Worm (Caenorhabditis elegans) whole organism, L1 larva: ENCODE measurements around the gene C16A3.5.

Source experiments
- C34B4.2 ChIP-seq: sonication (generic microtip); optimal IDR thresholded peaks from 2 replicates; lab custom pipeline; 2017; ENCODE audit warnings: mild to moderate bottlenecking, missing genetic modification characterization, missing compliant biosample characterization
- ama-1 ChIP-seq: fragments of 150-350 bp; optimal IDR thresholded peaks from 2 replicates; lab custom pipeline; 2014
- ceh-63 ChIP-seq: fragments of 200-800 bp; sonication (Bioruptor generic); optimal IDR thresholded peaks from 2 replicates; lab custom pipeline; 2018; ENCODE audit warnings: mild to moderate bottlenecking, missing genetic modification characterization, missing compliant biosample characterization
- ceh-82 ChIP-seq, 3 experiments: fragments of 150-350 bp in 1 of 3; sonication (generic microtip) in 2 of 3; optimal IDR thresholded peaks; 2 replicates each; lab custom pipeline; 2014 to 2017; ENCODE audit warnings: missing biosample characterization in 3 of 3, missing genetic modification characterization in 3 of 3
- ceh-88 ChIP-seq: fragments of 200-800 bp; sonication (Bioruptor generic); IDR thresholded peaks from 2 replicates; pipeline ENCODE4 v1.3.6; 2022; ENCODE audit warnings: missing genetic modification characterization, missing compliant biosample characterization
- ces-1 ChIP-seq: fragments of 150-350 bp; optimal IDR thresholded peaks from 2 replicates; lab custom pipeline; 2014; ENCODE audit warnings: missing biosample characterization, missing genetic modification reagents, missing genetic modification characterization
- dsc-1 ChIP-seq: sonication (generic microtip); optimal IDR thresholded peaks from 2 replicates; lab custom pipeline; 2016; ENCODE audit warnings: mild to moderate bottlenecking, missing genetic modification characterization, missing compliant biosample characterization
- efl-1 ChIP-seq, 4 experiments: fragments of 150-350 bp; optimal IDR thresholded peaks in 3 of 4; peaks in 1 of 4; 1 replicate in 1 of 4; 2 replicates in 3 of 4; lab custom pipeline; 2014; ENCODE audit warnings: missing biosample characterization in 2 of 4, missing genetic modification characterization in 2 of 4, missing genetic modification reagents in 2 of 4
- efl-3 ChIP-seq: fragments of 200-800 bp; sonication (Bioruptor generic); optimal IDR thresholded peaks from 2 replicates; lab custom pipeline; 2018; ENCODE audit warnings: mild to moderate bottlenecking, missing genetic modification characterization, missing compliant biosample characterization
- egl-27 ChIP-seq, 2 experiments: fragments of 150-350 bp in 1 of 2; sonication (generic microtip); optimal IDR thresholded peaks; 3 replicates each; lab custom pipeline; 2017 to 2018; ENCODE audit warnings: missing biosample characterization in 2 of 2, missing genetic modification characterization in 2 of 2, missing genetic modification reagents in 2 of 2
- elt-2 ChIP-seq: sonication (generic microtip); optimal IDR thresholded peaks from 2 replicates; lab custom pipeline; 2016; ENCODE audit warnings: missing genetic modification characterization, mild to moderate bottlenecking, inconsistent platforms, missing compliant biosample characterization, missing genetic modification reagents
- elt-3 ChIP-seq, 6 experiments: fragments of 150-350 bp in 1 of 6; sonication (generic microtip); optimal IDR thresholded peaks; 2 replicates each; lab custom pipeline; 2017 to 2018; ENCODE audit warnings: missing biosample characterization in 6 of 6, missing genetic modification characterization in 6 of 6, inconsistent platforms in 1 of 6
- fkh-10 ChIP-seq: sonication (generic microtip); optimal IDR thresholded peaks from 2 replicates; lab custom pipeline; 2017; ENCODE audit warnings: missing biosample characterization, missing genetic modification reagents, missing genetic modification characterization
- fkh-8 ChIP-seq: sonication (generic microtip); optimal IDR thresholded peaks from 2 replicates; lab custom pipeline; 2016; ENCODE audit warnings: mild to moderate bottlenecking, missing genetic modification characterization, missing compliant biosample characterization
- fos-1 ChIP-seq: fragments of 150-350 bp; optimal IDR thresholded peaks from 2 replicates; lab custom pipeline; 2014; ENCODE audit warnings: missing biosample characterization, missing genetic modification characterization
- hlh-17 ChIP-seq: fragments of 200-800 bp; sonication (Bioruptor generic); optimal IDR thresholded peaks from 2 replicates; lab custom pipeline; 2018; ENCODE audit warnings: missing genetic modification characterization, mild to moderate bottlenecking, missing compliant biosample characterization, moderate library complexity, borderline replicate concordance
- isw-1 ChIP-seq: fragments of 200-800 bp; sonication (Bioruptor generic); IDR thresholded peaks from 2 replicates; pipeline ENCODE4 v1.3.6; 2022; ENCODE audit warnings: missing genetic modification characterization, missing compliant biosample characterization
- lin-13 ChIP-seq: fragments of 150-350 bp; optimal IDR thresholded peaks from 2 replicates; lab custom pipeline; 2014; ENCODE audit warnings: missing biosample characterization, missing genetic modification reagents, missing genetic modification characterization
- lin-14 ChIP-seq: fragments of 200-800 bp; sonication (Bioruptor generic); optimal IDR thresholded peaks from 2 replicates; lab custom pipeline; 2018; ENCODE audit warnings: mild to moderate bottlenecking, missing genetic modification characterization, moderate library complexity, missing compliant biosample characterization
- lin-35 ChIP-seq, 2 experiments: fragments of 150-350 bp; optimal IDR thresholded peaks; 2 replicates each; lab custom pipeline; 2014; ENCODE audit warnings: missing biosample characterization in 2 of 2, missing genetic modification characterization in 2 of 2, missing genetic modification reagents in 2 of 2
- lin-39 ChIP-seq: fragments of 150-350 bp; optimal IDR thresholded peaks from 2 replicates; lab custom pipeline; 2014; ENCODE audit warnings: missing biosample characterization, missing genetic modification reagents, missing genetic modification characterization
- lir-3 ChIP-seq: sonication (generic microtip); optimal IDR thresholded peaks from 2 replicates; lab custom pipeline; 2016; ENCODE audit warnings: mild to moderate bottlenecking, missing genetic modification characterization, moderate library complexity, missing compliant biosample characterization; ENCODE audit not compliant: poor library complexity
- lsy-2 ChIP-seq, 2 experiments: fragments of 150-350 bp; optimal IDR thresholded peaks; 2 replicates each; lab custom pipeline; 2014; ENCODE audit warnings: missing biosample characterization in 2 of 2, missing genetic modification characterization in 2 of 2
- mef-2 ChIP-seq: fragments of 150-350 bp; optimal IDR thresholded peaks from 2 replicates; lab custom pipeline; 2014; ENCODE audit warnings: missing biosample characterization, missing genetic modification characterization
- nhr-11 ChIP-seq: fragments of 150-350 bp; optimal IDR thresholded peaks from 2 replicates; lab custom pipeline; 2014; ENCODE audit warnings: missing biosample characterization, missing genetic modification characterization
- nhr-19 ChIP-seq: fragments of 200-800 bp; sonication (Bioruptor generic); conservative IDR thresholded peaks from 2 replicates; pipeline ENCODE4 v1.3.6; 2022; ENCODE audit warnings: missing genetic modification characterization, missing compliant biosample characterization
- nhr-20 ChIP-seq: sonication (generic microtip); optimal IDR thresholded peaks from 2 replicates; lab custom pipeline; 2016; ENCODE audit warnings: mild to moderate bottlenecking, missing genetic modification characterization, missing compliant biosample characterization
- nhr-28 ChIP-seq: fragments of 150-350 bp; optimal IDR thresholded peaks from 2 replicates; lab custom pipeline; 2014; ENCODE audit warnings: missing biosample characterization, missing genetic modification characterization
- nhr-47 ChIP-seq: sonication (generic microtip); optimal IDR thresholded peaks from 2 replicates; lab custom pipeline; 2016; ENCODE audit warnings: mild to moderate bottlenecking, missing genetic modification characterization, moderate library complexity, missing compliant biosample characterization
- nhr-71 ChIP-seq: sonication (generic microtip); optimal IDR thresholded peaks from 2 replicates; lab custom pipeline; 2016; ENCODE audit warnings: mild to moderate bottlenecking, missing genetic modification characterization, moderate library complexity, missing compliant biosample characterization
- nhr-77 ChIP-seq: fragments of 150-350 bp; optimal IDR thresholded peaks from 2 replicates; lab custom pipeline; 2014; ENCODE audit warnings: missing biosample characterization, missing genetic modification characterization
- nhr-90 ChIP-seq: sonication (generic microtip); optimal IDR thresholded peaks from 2 replicates; lab custom pipeline; 2016; ENCODE audit warnings: mild to moderate bottlenecking, missing genetic modification characterization, missing compliant biosample characterization; ENCODE audit not compliant: poor library complexity
- rnt-1 ChIP-seq: sonication (generic microtip); optimal IDR thresholded peaks from 2 replicates; lab custom pipeline; 2016; ENCODE audit warnings: mild to moderate bottlenecking, missing genetic modification characterization, moderate library complexity, missing compliant biosample characterization
- snu-23 ChIP-seq: sonication (generic microtip); optimal IDR thresholded peaks from 2 replicates; lab custom pipeline; 2016; ENCODE audit warnings: missing genetic modification characterization, missing compliant biosample characterization
- sptf-1 ChIP-seq: fragments of 150-350 bp; optimal IDR thresholded peaks from 2 replicates; lab custom pipeline; 2014; ENCODE audit warnings: missing biosample characterization, missing genetic modification characterization
- sup-37 ChIP-seq: fragments of 200-800 bp; sonication (Bioruptor generic); optimal IDR thresholded peaks from 2 replicates; lab custom pipeline; 2018; ENCODE audit warnings: mild to moderate bottlenecking, missing genetic modification characterization, missing compliant biosample characterization
- swsn-7 ChIP-seq: sonication (generic microtip); optimal IDR thresholded peaks from 2 replicates; lab custom pipeline; 2016; ENCODE audit warnings: missing genetic modification characterization, missing compliant biosample characterization
- tbx-2 ChIP-seq: sonication (generic microtip); optimal IDR thresholded peaks from 2 replicates; lab custom pipeline; 2016; ENCODE audit warnings: missing genetic modification characterization, missing compliant biosample characterization
- unc-98 ChIP-seq: fragments of 200-800 bp; sonication (Bioruptor generic); IDR thresholded peaks from 2 replicates; pipeline ENCODE4 v1.3.6; 2022; ENCODE audit warnings: missing genetic modification characterization, missing compliant biosample characterization
- xbp-1 ChIP-seq: sonication (generic microtip); optimal IDR thresholded peaks from 2 replicates; lab custom pipeline; 2016; ENCODE audit warnings: missing genetic modification characterization, missing compliant biosample characterization
- zag-1 ChIP-seq: fragments of 150-350 bp; optimal IDR thresholded peaks from 2 replicates; lab custom pipeline; 2014; ENCODE audit warnings: missing biosample characterization, missing genetic modification characterization
- zip-4 ChIP-seq: fragments of 200-800 bp; sonication (Bioruptor generic); optimal IDR thresholded peaks from 2 replicates; lab custom pipeline; 2018; ENCODE audit warnings: mild to moderate bottlenecking, missing genetic modification characterization, moderate library complexity, missing compliant biosample characterization

Gene C16A3.5

ce11 chrIII:6399424-6399823, 18.9 kb downstream of the C16A3.5 start:
- TF ChIP-seq lin-14 (GFP tag; lab: Kevin White, UChicago) (peak; percentile 42), isw-1 (GFP tag; lab: Robert Waterston, UW) (no peak), fkh-10 (GFP tag; lab: Kevin White, UChicago) (peak; percentile 35), zag-1 (tag; lab: Kevin White, UChicago) (peak; percentile 29), C34B4.2 (tag; lab: Kevin White, UChicago) (no peak), rnt-1 (no peak), hlh-17 (no peak)
- TF ChIP-seq, all 84 proteins: peak for 3

ce11 chrIII:6402346-6402745, 21.8 kb downstream of the C16A3.5 start:
- no peak for TF ChIP-seq mef-2 (tag; lab: Kevin White, UChicago)
- TF ChIP-seq unc-98 (GFP tag; lab: Robert Waterston, UW): no peak; the same call in 1 of the 2 replicates
- no peak for TF ChIP-seq efl-3 (GFP tag; lab: Kevin White, UChicago)
- no peak for TF ChIP-seq elt-2 (tag; lab: Kevin White, UChicago)
- no peak for TF ChIP-seq egl-27 (tag; optimal IDR thresholded peaks at IDR 0.05; lab: Kevin White, UChicago)
- peak; percentile 78 for TF ChIP-seq xbp-1
- TF ChIP-seq nhr-90 (tag; lab: Kevin White, UChicago): no peak
- TF ChIP-seq swsn-7 (tag; lab: Kevin White, UChicago): peak; percentile 43
- peak in 1 of 2 experiments; percentile 14 for TF ChIP-seq lin-35 (GFP tag; optimal IDR thresholded peaks at IDR 0.05; lab: Kevin White, UChicago)
- peak; percentile 91 for TF ChIP-seq nhr-71 (tag; lab: Kevin White, UChicago)
- TF ChIP-seq sptf-1: no peak
- peak; percentile 40 for TF ChIP-seq lir-3 (tag; lab: Kevin White, UChicago)
- peak; percentile 54 for TF ChIP-seq tbx-2 (tag; lab: Kevin White, UChicago)
- no peak for TF ChIP-seq zip-4
- TF ChIP-seq dsc-1 (tag; lab: Kevin White, UChicago): no peak
- TF ChIP-seq lin-14 (GFP tag; lab: Kevin White, UChicago): peak; percentile 56
- peak; percentile 13; the same call in 1 of the 2 replicates for TF ChIP-seq ceh-88 (GFP tag; lab: Robert Waterston, UW)
- no peak for TF ChIP-seq nhr-28 (tag; lab: Kevin White, UChicago)
- no peak for TF ChIP-seq fos-1 (tag; lab: Kevin White, UChicago)
- no peak for TF ChIP-seq ceh-63 (GFP tag; lab: Kevin White, UChicago)
- peak; percentile 60 for TF ChIP-seq lin-13 (GFP tag; lab: Kevin White, UChicago)
- TF ChIP-seq nhr-11 (tag; lab: Kevin White, UChicago): peak; percentile 58
- peak; percentile 57 for TF ChIP-seq lin-39 (tag; lab: Kevin White, UChicago)
- peak; percentile 23 for TF ChIP-seq sup-37 (GFP tag; lab: Kevin White, UChicago)
- TF ChIP-seq nhr-19 (GFP tag; lab: Robert Waterston, UW): peak; percentile 73
- no peak for TF ChIP-seq fkh-8 (tag; lab: Kevin White, UChicago)
- TF ChIP-seq lsy-2 (tag; optimal IDR thresholded peaks at IDR 0.05; lab: Kevin White, UChicago): peak; percentile 22 to 51
- TF ChIP-seq ces-1 (GFP tag; lab: Kevin White, UChicago): no peak
- peak; percentile 18 for TF ChIP-seq nhr-20 (tag; lab: Kevin White, UChicago)
- TF ChIP-seq ama-1 (lab: Kevin White, UChicago): no peak
- TF ChIP-seq nhr-47 (tag; lab: Kevin White, UChicago): peak; percentile 32
- TF ChIP-seq elt-3 (tag; optimal IDR thresholded peaks at IDR 0.05; lab: Kevin White, UChicago): no peak
- TF ChIP-seq nhr-77: no peak
- peak in 1 of 2 experiments; percentile 11 for TF ChIP-seq efl-1 (optimal IDR thresholded peaks at IDR 0.05; lab: Kevin White, UChicago)
- peak in 1 of 2 experiments; percentile 49 for TF ChIP-seq efl-1 (GFP tag; optimal IDR thresholded peaks at IDR 0.05 in 1 of 2; lab: Kevin White, UChicago)
- TF ChIP-seq rnt-1: peak; percentile 86
- TF ChIP-seq ceh-82 (tag; optimal IDR thresholded peaks at IDR 0.05; lab: Kevin White, UChicago): no peak
- TF ChIP-seq snu-23 (GFP tag; lab: Kevin White, UChicago): peak; percentile 67
